Fruit fly (Drosophila melanogaster) whole organism, embryonic: ENCODE data around the gene Chrac-14.

ENCODE experiments used
- CG10462 ChIP-seq: fragments of 200-800 bp; sonication (Bioruptor generic); optimal IDR thresholded peaks from 2 replicates; lab custom pipeline; 2016; ENCODE audit warnings: missing biosample characterization, missing genetic modification characterization
- CG13287 ChIP-seq: fragments of 200-800 bp; sonication (Bioruptor generic); IDR thresholded peaks from 2 replicates; pipeline ENCODE4 v1.3.6; 2022; ENCODE audit warnings: missing biosample characterization, missing genetic modification characterization; ENCODE audit not compliant: partially characterized antibody
- Fer1 ChIP-seq: fragments of 200-800 bp; sonication (Bioruptor generic); optimal IDR thresholded peaks from 2 replicates; lab custom pipeline; 2017; ENCODE audit warnings: missing biosample characterization, mild to moderate bottlenecking, missing genetic modification characterization
- HLH4C ChIP-seq: fragments of 200-800 bp; sonication (Bioruptor generic); IDR thresholded peaks from 3 replicates; pipeline ENCODE4 v1.3.6; 2022; ENCODE audit warnings: missing biosample characterization, missing genetic modification characterization; ENCODE audit not compliant: partially characterized antibody
- HmgZ ChIP-seq: fragments of 200-800 bp; sonication (Bioruptor generic); optimal IDR thresholded peaks from 2 replicates; lab custom pipeline; 2018; ENCODE audit warnings: missing biosample characterization, mild to moderate bottlenecking, missing genetic modification characterization
- Med ChIP-seq: fragments of 200-800 bp; sonication (Bioruptor generic); peaks from one replicate; lab custom pipeline; 2016; ENCODE audit warnings: missing biosample characterization, missing genetic modification characterization, mild to moderate bottlenecking, inconsistent platforms, moderate library complexity
- amos ChIP-seq: fragments of 200-800 bp; sonication (Bioruptor generic); IDR thresholded peaks from 2 replicates; pipeline ENCODE4 v1.3.6; 2022; ENCODE audit warnings: missing biosample characterization, missing genetic modification characterization; ENCODE audit not compliant: partially characterized antibody
- ato ChIP-seq: fragments of 200-800 bp; sonication (Bioruptor generic); IDR thresholded peaks from 2 replicates; pipeline ENCODE4 v1.3.6; 2022; ENCODE audit warnings: missing biosample characterization, missing genetic modification characterization; ENCODE audit not compliant: partially characterized antibody
- chinmo ChIP-seq: fragments of 200-800 bp; sonication (Bioruptor generic); IDR thresholded peaks from 4 replicates; pipeline ENCODE4 v1.3.6; 2022; ENCODE audit warnings: missing biosample characterization, missing genetic modification characterization; ENCODE audit not compliant: partially characterized antibody
- ewg ChIP-seq: fragments of 200-800 bp; sonication (Bioruptor generic); optimal IDR thresholded peaks from 3 replicates; lab custom pipeline; 2017; ENCODE audit warnings: mild to moderate bottlenecking, missing biosample characterization, missing genetic modification reagents, missing genetic modification characterization
- mld ChIP-seq: fragments of 200-800 bp; sonication (Bioruptor generic); IDR thresholded peaks from 3 replicates; pipeline ENCODE4 v1.3.6; 2022; ENCODE audit warnings: missing biosample characterization, missing genetic modification characterization; ENCODE audit not compliant: partially characterized antibody
- nmo ChIP-seq: fragments of 200-800 bp; sonication (Bioruptor generic); optimal IDR thresholded peaks from 2 replicates; lab custom pipeline; 2018; ENCODE audit warnings: missing biosample characterization, mild to moderate bottlenecking, missing genetic modification characterization, moderate library complexity
- sens ChIP-seq: fragments of 200-800 bp; sonication (Bioruptor generic); peaks from one replicate; lab custom pipeline; 2016; ENCODE audit warnings: missing biosample characterization, missing genetic modification characterization
- sug ChIP-seq: fragments of 200-800 bp; optimal IDR thresholded peaks from 2 replicates; lab custom pipeline; 2019; ENCODE audit warnings: missing biosample characterization, mild to moderate bottlenecking, missing genetic modification characterization, moderate library complexity
- vnd ChIP-seq: fragments of 200-800 bp; sonication (Bioruptor generic); IDR thresholded peaks from 3 replicates; pipeline ENCODE4 v1.3.6; 2022; ENCODE audit warnings: missing biosample characterization, missing genetic modification characterization; ENCODE audit not compliant: partially characterized antibody

The Chrac-14 gene

dm6 chr2L:8485562-8485961 is 48.4 kb downstream of the Chrac-14 start (continued):
- TF ChIP-seq mld (GFP tag; lab: Robert Waterston, UW) (peak; percentile 67; the same call in 2 of the 3 replicates), CG10462 (no peak), CG13287 (peak; percentile 50; the same call in 1 of the 2 replicates), amos (GFP tag; lab: Robert Waterston, UW) (peak; percentile 63), nmo (GFP tag; lab: Kevin White, UChicago) (no peak), chinmo (peak; percentile 50; the same call in 1 of the 4 replicates), Fer1 (peak; percentile 30), vnd (GFP tag; lab: Robert Waterston, UW) (peak; percentile 37; the same call in 1 of the 3 replicates), sug (tag; lab: Kevin White, UChicago) (peak; percentile 1), sens (GFP tag; lab: Kevin White, UChicago) (peak; percentile 87), HmgZ (peak; percentile 50), Med (GFP tag; lab: Kevin White, UChicago) (peak; percentile 76), ewg (no peak), ato (GFP tag; lab: Robert Waterston, UW) (peak; percentile 38; the same call in 1 of the 2 replicates), HLH4C (GFP tag; lab: Robert Waterston, UW) (peak; percentile 62)
